Worm (Caenorhabditis elegans): Measurements from ENCODE around the gene srh-297.

ce11 chrII:3278634-3279033 is 48.3 kb upstream of the srh-297 start, which contains the start of gene wht-4:
- TF ChIP-seq nhr-28 (tag; optimal IDR thresholded peaks at IDR 0.05) (no peak), nhr-237 (tag; optimal IDR thresholded peaks at IDR 0.05) (no peak), nfya-1 (tag; optimal IDR thresholded peaks at IDR 0.05; ENCODE audit: insufficient read depth) (no peak), nhr-11 (tag; optimal IDR thresholded peaks at IDR 0.05) (no peak), ama-1 (optimal IDR thresholded peaks at IDR 0.05) (no peak), ceh-82 (tag; optimal IDR thresholded peaks at IDR 0.05) (no peak), fos-1 (tag; optimal IDR thresholded peaks at IDR 0.05) (no peak), skn-1 (tag; optimal IDR thresholded peaks at IDR 0.05) (no peak), unc-62 (GFP tag; optimal IDR thresholded peaks at IDR 0.05) (no peak), mdl-1 (tag; optimal IDR thresholded peaks at IDR 0.05) (no peak)

Measured in whole organism, L3 larva.